Worm (Caenorhabditis elegans) whole organism, L1 larva: Measurements from ENCODE around the gene F45G2.8.
A peak's percentile ranks its signal among the peaks of the same experiment; 100 is the strongest.

Source experiments
- C04F5.9 ChIP-seq: sonication (generic microtip); optimal IDR thresholded peaks from 2 replicates; lab custom pipeline; 2016; ENCODE audit warnings: missing genetic modification characterization, missing compliant biosample characterization
- F16B12.6 ChIP-seq: fragments of 150-350 bp; optimal IDR thresholded peaks from 2 replicates; lab custom pipeline; 2014; ENCODE audit warnings: missing biosample characterization, missing genetic modification characterization
- Y116A8C.19 ChIP-seq: sonication (generic microtip); optimal IDR thresholded peaks from 2 replicates; lab custom pipeline; 2016; ENCODE audit warnings: missing compliant biosample characterization, missing genetic modification characterization, borderline replicate concordance
- alr-1 ChIP-seq: fragments of 200-800 bp; sonication (Bioruptor generic); optimal IDR thresholded peaks from 2 replicates; lab custom pipeline; 2018; ENCODE audit warnings: borderline replicate concordance, mild to moderate bottlenecking, missing genetic modification characterization, missing compliant biosample characterization
- aly-2 ChIP-seq: fragments of 150-350 bp; optimal IDR thresholded peaks from 2 replicates; lab custom pipeline; 2014; ENCODE audit warnings: missing biosample characterization, missing genetic modification characterization
- blmp-1 ChIP-seq: fragments of 150-350 bp; optimal IDR thresholded peaks from 2 replicates; lab custom pipeline; 2014; ENCODE audit warnings: missing biosample characterization, missing genetic modification characterization
- ceh-8 ChIP-seq: fragments of 200-800 bp; sonication (Bioruptor generic); optimal IDR thresholded peaks from 2 replicates; lab custom pipeline; 2018; ENCODE audit warnings: mild to moderate bottlenecking, missing genetic modification characterization, moderate library complexity, missing compliant biosample characterization
- ceh-90 ChIP-seq: sonication (generic microtip); optimal IDR thresholded peaks from 2 replicates; lab custom pipeline; 2016; ENCODE audit warnings: missing genetic modification characterization, missing compliant biosample characterization
- ces-1 ChIP-seq: fragments of 150-350 bp; optimal IDR thresholded peaks from 2 replicates; lab custom pipeline; 2014; ENCODE audit warnings: missing biosample characterization, missing genetic modification reagents, missing genetic modification characterization
- dsc-1 ChIP-seq: sonication (generic microtip); optimal IDR thresholded peaks from 2 replicates; lab custom pipeline; 2016; ENCODE audit warnings: mild to moderate bottlenecking, missing genetic modification characterization, missing compliant biosample characterization
- egl-13 ChIP-seq: sonication (generic microtip); optimal IDR thresholded peaks from 2 replicates; lab custom pipeline; 2016; ENCODE audit warnings: missing genotype, missing genetic modification reagents, missing genetic modification characterization, missing compliant biosample characterization
- elt-2 ChIP-seq: sonication (generic microtip); optimal IDR thresholded peaks from 2 replicates; lab custom pipeline; 2016; ENCODE audit warnings: missing genetic modification characterization, mild to moderate bottlenecking, inconsistent platforms, missing compliant biosample characterization, missing genetic modification reagents
- fos-1 ChIP-seq: fragments of 150-350 bp; optimal IDR thresholded peaks from 2 replicates; lab custom pipeline; 2014; ENCODE audit warnings: missing biosample characterization, missing genetic modification characterization
- grh-1 ChIP-seq: fragments of 200-800 bp; sonication (Bioruptor generic); IDR thresholded peaks from 2 replicates; pipeline ENCODE4 v1.3.6; 2022; ENCODE audit warnings: missing genetic modification reagents, missing genetic modification characterization, missing compliant biosample characterization
- hlh-17 ChIP-seq: fragments of 200-800 bp; sonication (Bioruptor generic); optimal IDR thresholded peaks from 2 replicates; lab custom pipeline; 2018; ENCODE audit warnings: missing genetic modification characterization, mild to moderate bottlenecking, missing compliant biosample characterization, moderate library complexity, borderline replicate concordance
- hlh-4 ChIP-seq: sonication (generic microtip); optimal IDR thresholded peaks from 2 replicates; lab custom pipeline; 2016; ENCODE audit warnings: mild to moderate bottlenecking, missing genetic modification characterization, missing compliant biosample characterization
- isw-1 ChIP-seq: fragments of 200-800 bp; sonication (Bioruptor generic); IDR thresholded peaks from 2 replicates; pipeline ENCODE4 v1.3.6; 2022; ENCODE audit warnings: missing genetic modification characterization, missing compliant biosample characterization
- lin-13 ChIP-seq: fragments of 150-350 bp; optimal IDR thresholded peaks from 2 replicates; lab custom pipeline; 2014; ENCODE audit warnings: missing biosample characterization, missing genetic modification reagents, missing genetic modification characterization
- lin-15B ChIP-seq: fragments of 150-350 bp; sonication (generic microtip); optimal IDR thresholded peaks from 3 replicates; lab custom pipeline; 2014; ENCODE audit warnings: missing biosample characterization, missing genetic modification characterization
- lin-39 ChIP-seq: fragments of 150-350 bp; optimal IDR thresholded peaks from 2 replicates; lab custom pipeline; 2014; ENCODE audit warnings: missing biosample characterization, missing genetic modification reagents, missing genetic modification characterization
- nhr-11 ChIP-seq: fragments of 150-350 bp; optimal IDR thresholded peaks from 2 replicates; lab custom pipeline; 2014; ENCODE audit warnings: missing biosample characterization, missing genetic modification characterization
- nhr-12 ChIP-seq: sonication (generic microtip); optimal IDR thresholded peaks from 2 replicates; lab custom pipeline; 2017; ENCODE audit warnings: missing biosample characterization, missing genetic modification characterization
- nhr-20 ChIP-seq: sonication (generic microtip); optimal IDR thresholded peaks from 2 replicates; lab custom pipeline; 2016; ENCODE audit warnings: mild to moderate bottlenecking, missing genetic modification characterization, missing compliant biosample characterization
- nhr-28 ChIP-seq: fragments of 150-350 bp; optimal IDR thresholded peaks from 2 replicates; lab custom pipeline; 2014; ENCODE audit warnings: missing biosample characterization, missing genetic modification characterization
- nhr-47 ChIP-seq: sonication (generic microtip); optimal IDR thresholded peaks from 2 replicates; lab custom pipeline; 2016; ENCODE audit warnings: mild to moderate bottlenecking, missing genetic modification characterization, moderate library complexity, missing compliant biosample characterization
- nhr-77 ChIP-seq: fragments of 150-350 bp; optimal IDR thresholded peaks from 2 replicates; lab custom pipeline; 2014; ENCODE audit warnings: missing biosample characterization, missing genetic modification characterization
- nhr-90 ChIP-seq: sonication (generic microtip); optimal IDR thresholded peaks from 2 replicates; lab custom pipeline; 2016; ENCODE audit warnings: mild to moderate bottlenecking, missing genetic modification characterization, missing compliant biosample characterization; ENCODE audit not compliant: poor library complexity
- pag-3 ChIP-seq: sonication (generic microtip); optimal IDR thresholded peaks from 2 replicates; lab custom pipeline; 2017; ENCODE audit warnings: missing genetic modification characterization, mild to moderate bottlenecking, missing compliant biosample characterization, antibody characterized with exemption, borderline replicate concordance; ENCODE audit not compliant: insufficient read depth
- rnt-1 ChIP-seq: sonication (generic microtip); optimal IDR thresholded peaks from 2 replicates; lab custom pipeline; 2016; ENCODE audit warnings: mild to moderate bottlenecking, missing genetic modification characterization, moderate library complexity, missing compliant biosample characterization
- snu-23 ChIP-seq: sonication (generic microtip); optimal IDR thresholded peaks from 2 replicates; lab custom pipeline; 2016; ENCODE audit warnings: missing genetic modification characterization, missing compliant biosample characterization
- sox-4 ChIP-seq: sonication (generic microtip); optimal IDR thresholded peaks from 2 replicates; lab custom pipeline; 2016; ENCODE audit warnings: missing genetic modification characterization, missing compliant biosample characterization
- sup-37 ChIP-seq: fragments of 200-800 bp; sonication (Bioruptor generic); optimal IDR thresholded peaks from 2 replicates; lab custom pipeline; 2018; ENCODE audit warnings: mild to moderate bottlenecking, missing genetic modification characterization, missing compliant biosample characterization
- tlp-1 ChIP-seq: fragments of 150-350 bp; optimal IDR thresholded peaks from 2 replicates; lab custom pipeline; 2014; ENCODE audit warnings: missing biosample characterization, missing genetic modification characterization
- unc-130 ChIP-seq: fragments of 150-350 bp; optimal IDR thresholded peaks from 2 replicates; lab custom pipeline; 2017; ENCODE audit warnings: missing biosample characterization, missing genetic modification characterization, inconsistent platforms
- unc-30 ChIP-seq: sonication (generic microtip); optimal IDR thresholded peaks from 2 replicates; lab custom pipeline; 2017; ENCODE audit warnings: missing biosample characterization, missing genetic modification characterization
- unc-62 ChIP-seq: fragments of 150-350 bp; optimal IDR thresholded peaks from 2 replicates; lab custom pipeline; 2014; ENCODE audit warnings: missing biosample characterization, missing genetic modification reagents, missing genetic modification characterization
- unc-86 ChIP-seq: sonication (generic microtip); optimal IDR thresholded peaks from 2 replicates; lab custom pipeline; 2016; ENCODE audit warnings: missing genetic modification characterization, missing compliant biosample characterization
- vab-15 ChIP-seq: sonication (generic microtip); optimal IDR thresholded peaks from 2 replicates; lab custom pipeline; 2017; ENCODE audit warnings: missing genotype, mild to moderate bottlenecking, missing genetic modification characterization, missing compliant biosample characterization
- zip-4 ChIP-seq: fragments of 200-800 bp; sonication (Bioruptor generic); optimal IDR thresholded peaks from 2 replicates; lab custom pipeline; 2018; ENCODE audit warnings: mild to moderate bottlenecking, missing genetic modification characterization, moderate library complexity, missing compliant biosample characterization
- ztf-4 ChIP-seq: fragments of 150-350 bp; optimal IDR thresholded peaks from 2 replicates; lab custom pipeline; 2014; ENCODE audit warnings: missing biosample characterization, missing genetic modification characterization

The F45G2.8 gene

ce11 chrIII:13464493-13465362 is 29.3 kb upstream of the F45G2.8 start, which contains the start of gene kel-3 (continued):
- peak; percentile 75 for TF ChIP-seq snu-23
- TF ChIP-seq aly-2 (tag; lab: Kevin White, UChicago): peak; percentile 97
- no peak for TF ChIP-seq ces-1 (GFP tag; lab: Kevin White, UChicago)
- peak; percentile 39 for TF ChIP-seq lin-13 (GFP tag; lab: Kevin White, UChicago)
- TF ChIP-seq lin-15B (tag; lab: Kevin White, UChicago): no peak
- TF ChIP-seq dsc-1 (tag; lab: Kevin White, UChicago): peak; percentile 35
- no peak for TF ChIP-seq hlh-4
- TF ChIP-seq egl-13 (tag; lab: Kevin White, UChicago): no peak
- TF ChIP-seq tlp-1: no peak
- peak; percentile 67 for TF ChIP-seq lin-39 (tag; lab: Kevin White, UChicago)
- peak; percentile 20; the same call in 1 of the 2 replicates for TF ChIP-seq grh-1 (GFP tag; lab: Robert Waterston, UW)
- TF ChIP-seq unc-86 (tag; lab: Kevin White, UChicago): peak; percentile 16
- peak; percentile 83 for TF ChIP-seq rnt-1 (tag; lab: Kevin White, UChicago)
- TF ChIP-seq nhr-28: no peak
- TF ChIP-seq isw-1 (GFP tag; lab: Robert Waterston, UW): no peak
- no peak for TF ChIP-seq vab-15 (tag; lab: Kevin White, UChicago)
- peak; percentile 36 for TF ChIP-seq sup-37 (GFP tag; lab: Kevin White, UChicago)
- peak; percentile 66 for TF ChIP-seq elt-2 (tag; lab: Kevin White, UChicago)
- peak; percentile 79 for TF ChIP-seq blmp-1 (tag; lab: Kevin White, UChicago)
- TF ChIP-seq nhr-90 (tag; lab: Kevin White, UChicago): peak; percentile 81
- TF ChIP-seq unc-130 (tag; lab: Kevin White, UChicago): peak; percentile 86
- no peak for TF ChIP-seq ceh-90
- peak; percentile 72 for TF ChIP-seq ztf-4 (tag; lab: Kevin White, UChicago)
- peak; percentile 20 for TF ChIP-seq nhr-77
- TF ChIP-seq nhr-20 (tag; lab: Kevin White, UChicago): peak; percentile 75
- no peak for TF ChIP-seq C04F5.9 (tag; lab: Kevin White, UChicago)
- no peak for TF ChIP-seq sox-4 (tag; lab: Kevin White, UChicago)
- TF ChIP-seq alr-1 (tag; lab: Kevin White, UChicago): no peak
- TF ChIP-seq F16B12.6: peak; percentile 6
- no peak for TF ChIP-seq ceh-8 (GFP tag; lab: Kevin White, UChicago)
- TF ChIP-seq nhr-12 (tag; lab: Kevin White, UChicago): no peak
- TF ChIP-seq unc-62 (GFP tag; lab: Kevin White, UChicago): no peak
- peak; percentile 53 for TF ChIP-seq fos-1 (tag; lab: Kevin White, UChicago)
- TF ChIP-seq Y116A8C.19 (tag; lab: Kevin White, UChicago): no peak
- TF ChIP-seq nhr-11 (tag; lab: Kevin White, UChicago): peak; percentile 49
- TF ChIP-seq hlh-17 (GFP tag; lab: Kevin White, UChicago): peak; percentile 4
- TF ChIP-seq nhr-47 (tag; lab: Kevin White, UChicago): peak; percentile 60
- TF ChIP-seq unc-30 (tag; lab: Kevin White, UChicago): no peak
- no peak for TF ChIP-seq pag-3 (tag; lab: Kevin White, UChicago)
- peak; percentile 25 for TF ChIP-seq zip-4
